Fruit fly (Drosophila melanogaster) whole organism, embryonic: Measurements from ENCODE around the gene CG10038.

Experiments used
- Blimp-1 ChIP-seq: fragments of 200-800 bp; sonication (Bioruptor generic); optimal IDR thresholded peaks from 3 replicates; lab custom pipeline; 2018; ENCODE audit warnings: missing biosample characterization, missing genetic modification characterization, mild to moderate bottlenecking, moderate library complexity, missing genetic modification reagents
- BtbVII ChIP-seq: fragments of 200-800 bp; sonication (Bioruptor generic); optimal IDR thresholded peaks from 3 replicates; lab custom pipeline; 2017; ENCODE audit warnings: missing biosample characterization, mild to moderate bottlenecking, missing genetic modification characterization
- CG10543 ChIP-seq: fragments of 200-800 bp; sonication (Bioruptor generic); optimal IDR thresholded peaks from 3 replicates; lab custom pipeline; 2017; ENCODE audit warnings: missing biosample characterization, mild to moderate bottlenecking, missing genetic modification characterization, moderate library complexity
- CG12744 ChIP-seq: fragments of 200-800 bp; sonication (Bioruptor generic); optimal IDR thresholded peaks from 2 replicates; lab custom pipeline; 2016; ENCODE audit warnings: missing biosample characterization, missing genetic modification characterization
- CG12769 ChIP-seq: fragments of 200-800 bp; sonication (Bioruptor generic); optimal IDR thresholded peaks from 2 replicates; lab custom pipeline; 2019; ENCODE audit warnings: missing biosample characterization, mild to moderate bottlenecking, missing genetic modification characterization, moderate library complexity
- CG13894 ChIP-seq: fragments of 200-800 bp; sonication (Bioruptor generic); optimal IDR thresholded peaks from 3 replicates; lab custom pipeline; 2018; ENCODE audit warnings: missing biosample characterization, mild to moderate bottlenecking, missing genetic modification characterization, moderate library complexity
- CG15696 ChIP-seq: fragments of 200-800 bp; sonication (Bioruptor generic); optimal IDR thresholded peaks from 2 replicates; lab custom pipeline; 2019; ENCODE audit warnings: missing biosample characterization, mild to moderate bottlenecking, missing genetic modification characterization, moderate library complexity
- CG16815 ChIP-seq: fragments of 200-800 bp; sonication (Bioruptor generic); optimal IDR thresholded peaks from 3 replicates; lab custom pipeline; 2017; ENCODE audit warnings: missing biosample characterization, mild to moderate bottlenecking, missing genetic modification characterization
- CG18764 ChIP-seq: fragments of 200-800 bp; sonication (Bioruptor generic); optimal IDR thresholded peaks from 3 replicates; lab custom pipeline; 2016; ENCODE audit warnings: missing biosample characterization, missing genetic modification characterization
- CG2712 ChIP-seq: fragments of 200-800 bp; optimal IDR thresholded peaks from 3 replicates; lab custom pipeline; 2019; ENCODE audit warnings: missing biosample characterization, mild to moderate bottlenecking, missing genetic modification characterization, moderate library complexity
- CG30431 ChIP-seq: fragments of 200-800 bp; sonication (Bioruptor generic); optimal IDR thresholded peaks from 2 replicates; lab custom pipeline; 2017; ENCODE audit warnings: missing biosample characterization, missing genetic modification characterization
- CG31388 ChIP-seq: fragments of 200-800 bp; sonication (Bioruptor generic); optimal IDR thresholded peaks from 2 replicates; lab custom pipeline; 2016; ENCODE audit warnings: missing biosample characterization, missing genetic modification characterization
- CG3163 ChIP-seq: fragments of 200-800 bp; sonication (Bioruptor generic); optimal IDR thresholded peaks from 3 replicates; lab custom pipeline; 2016; ENCODE audit warnings: missing biosample characterization, missing genetic modification characterization
- CG33213 ChIP-seq: fragments of 200-800 bp; sonication (Bioruptor generic); optimal IDR thresholded peaks from 3 replicates; lab custom pipeline; 2016; ENCODE audit warnings: missing biosample characterization, missing genetic modification characterization
- CG34376 ChIP-seq: fragments of 200-800 bp; sonication (Bioruptor generic); optimal IDR thresholded peaks from 2 replicates; lab custom pipeline; 2018; ENCODE audit warnings: missing biosample characterization, mild to moderate bottlenecking, missing genetic modification characterization
- CG34422 ChIP-seq: fragments of 200-800 bp; sonication (Bioruptor generic); IDR thresholded peaks from 3 replicates; pipeline ENCODE4 v1.3.6; 2022; ENCODE audit warnings: missing biosample characterization, missing genetic modification characterization
- CG6791 ChIP-seq: fragments of 200-800 bp; sonication (Bioruptor generic); IDR thresholded peaks from 3 replicates; pipeline ENCODE4 v1.3.6; 2022; ENCODE audit warnings: missing biosample characterization, missing genetic modification characterization; ENCODE audit not compliant: partially characterized antibody
- Ets65A ChIP-seq: fragments of 200-800 bp; sonication (Bioruptor generic); peaks from one replicate; lab custom pipeline; 2016; ENCODE audit warnings: missing biosample characterization, missing genetic modification characterization
- GATAe ChIP-seq: fragments of 200-800 bp; sonication (Bioruptor generic); conservative IDR thresholded peaks from 2 replicates; pipeline ENCODE4 v1.3.6; 2022; ENCODE audit warnings: missing biosample characterization, missing genetic modification characterization
- H15 ChIP-seq: fragments of 200-800 bp; sonication (Bioruptor generic); IDR thresholded peaks from 3 replicates; pipeline ENCODE4 v1.3.6; 2022; ENCODE audit warnings: missing biosample characterization, missing genetic modification characterization
- Hmx ChIP-seq: fragments of 200-800 bp; sonication (Bioruptor generic); optimal IDR thresholded peaks from 2 replicates; lab custom pipeline; 2016; ENCODE audit warnings: missing biosample characterization, missing genetic modification characterization
- Hr78 ChIP-seq, 2 experiments: fragments of 200-800 bp in 1 of 2; fragments of >200 bp in 1 of 2; sonication (Bioruptor generic) in 1 of 2; optimal IDR thresholded peaks; 2 replicates each; lab custom pipeline; 2017 to 2019; ENCODE audit warnings: missing biosample characterization in 2 of 2, missing genetic modification characterization in 2 of 2, mild to moderate bottlenecking in 1 of 2, moderate library complexity in 1 of 2
- MTF-1 ChIP-seq: fragments of 200-800 bp; sonication (Bioruptor generic); optimal IDR thresholded peaks from 2 replicates; lab custom pipeline; 2018; ENCODE audit warnings: missing biosample characterization, mild to moderate bottlenecking, missing genetic modification characterization, borderline replicate concordance
- Oaz ChIP-seq: fragments of 200-800 bp; sonication (Bioruptor generic); IDR thresholded peaks from 2 replicates; pipeline ENCODE4 v1.3.6; 2022; ENCODE audit warnings: missing biosample characterization, missing genetic modification characterization
- Tbp ChIP-seq: fragments of >200 bp; optimal IDR thresholded peaks from 2 replicates; lab custom pipeline; 2018; ENCODE audit warnings: missing biosample characterization, missing genetic modification characterization
- Trl ChIP-seq, 3 experiments: fragments of >200 bp in 2 of 3; fragments of 200-800 bp in 1 of 3; sonication (Bioruptor generic) in 1 of 3; optimal IDR thresholded peaks; 2 replicates in 1 of 3; 3 replicates in 2 of 3; lab custom pipeline; 2016 to 2017; ENCODE audit warnings: missing biosample characterization in 1 of 3, missing genetic modification characterization in 1 of 3
- Xbp1 ChIP-seq: fragments of 200-800 bp; sonication (Bioruptor generic); optimal IDR thresholded peaks from 3 replicates; lab custom pipeline; 2016; ENCODE audit warnings: missing biosample characterization, mild to moderate bottlenecking, missing genetic modification characterization
- chinmo ChIP-seq: fragments of 200-800 bp; sonication (Bioruptor generic); IDR thresholded peaks from 4 replicates; pipeline ENCODE4 v1.3.6; 2022; ENCODE audit warnings: missing biosample characterization, missing genetic modification characterization; ENCODE audit not compliant: partially characterized antibody
- chm ChIP-seq: fragments of 200-800 bp; sonication (Bioruptor generic); IDR thresholded peaks from 2 replicates; pipeline ENCODE4 v1.3.6; 2022; ENCODE audit warnings: missing biosample characterization, missing genetic modification characterization
- ci ChIP-seq: fragments of 200-800 bp; sonication (Bioruptor generic); IDR thresholded peaks from 3 replicates; pipeline ENCODE4 v1.3.6; 2022; ENCODE audit warnings: missing biosample characterization, missing genetic modification characterization
- corto ChIP-seq: fragments of 200-800 bp; sonication (Bioruptor generic); optimal IDR thresholded peaks from 2 replicates; lab custom pipeline; 2016; ENCODE audit warnings: missing biosample characterization, mild to moderate bottlenecking, missing genetic modification characterization, moderate library complexity
- exex ChIP-seq: fragments of 200-800 bp; sonication (Bioruptor generic); optimal IDR thresholded peaks from 4 replicates; lab custom pipeline; 2018; ENCODE audit warnings: missing biosample characterization, mild to moderate bottlenecking, missing genetic modification characterization, moderate library complexity
- fu2 ChIP-seq: fragments of 200-800 bp; sonication (Bioruptor generic); optimal IDR thresholded peaks from 2 replicates; lab custom pipeline; 2016; ENCODE audit warnings: missing biosample characterization, missing genetic modification characterization
- gro ChIP-seq: fragments of 200-800 bp; sonication (Bioruptor generic); optimal IDR thresholded peaks from 2 replicates; lab custom pipeline; 2016; ENCODE audit warnings: missing biosample characterization, missing genetic modification characterization
- h ChIP-seq: fragments of >200 bp; optimal IDR thresholded peaks from 2 replicates; lab custom pipeline; 2017
- kah ChIP-seq: fragments of 200-800 bp; sonication (Bioruptor generic); optimal IDR thresholded peaks from 2 replicates; lab custom pipeline; 2018; ENCODE audit warnings: missing biosample characterization, mild to moderate bottlenecking, missing genetic modification characterization
- nau ChIP-seq: fragments of 200-800 bp; sonication (Bioruptor generic); optimal IDR thresholded peaks from 3 replicates; lab custom pipeline; 2017; ENCODE audit warnings: missing biosample characterization, mild to moderate bottlenecking, missing genetic modification characterization, missing genetic modification reagents
- nom ChIP-seq: fragments of 200-800 bp; sonication (Bioruptor generic); optimal IDR thresholded peaks from 2 replicates; lab custom pipeline; 2017; ENCODE audit warnings: missing biosample characterization, missing genetic modification characterization, mild to moderate bottlenecking, moderate library complexity, missing genetic modification reagents
- odd ChIP-seq: fragments of 200-800 bp; sonication (Bioruptor generic); optimal IDR thresholded peaks from 2 replicates; lab custom pipeline; 2017; ENCODE audit warnings: missing biosample characterization, mild to moderate bottlenecking, missing genetic modification characterization
- sd ChIP-seq: fragments of 200-800 bp; sonication (Bioruptor generic); optimal IDR thresholded peaks from 3 replicates; lab custom pipeline; 2018; ENCODE audit warnings: missing biosample characterization, mild to moderate bottlenecking, missing genetic modification characterization, moderate library complexity
- sens ChIP-seq: fragments of 200-800 bp; sonication (Bioruptor generic); peaks from one replicate; lab custom pipeline; 2016; ENCODE audit warnings: missing biosample characterization, missing genetic modification characterization
- sim ChIP-seq: fragments of 200-800 bp; sonication (Bioruptor generic); IDR thresholded peaks from 2 replicates; pipeline ENCODE4 v1.3.6; 2022; ENCODE audit warnings: missing biosample characterization, missing genetic modification characterization
- stwl ChIP-seq: fragments of 200-800 bp; sonication (Bioruptor generic); optimal IDR thresholded peaks from 3 replicates; lab custom pipeline; 2018; ENCODE audit warnings: missing biosample characterization, mild to moderate bottlenecking, missing genetic modification characterization, moderate library complexity
- sug ChIP-seq: fragments of 200-800 bp; optimal IDR thresholded peaks from 2 replicates; lab custom pipeline; 2019; ENCODE audit warnings: missing biosample characterization, mild to moderate bottlenecking, missing genetic modification characterization, moderate library complexity
- tin ChIP-seq: fragments of 200-800 bp; sonication (Bioruptor generic); optimal IDR thresholded peaks from 3 replicates; lab custom pipeline; 2016; ENCODE audit warnings: missing biosample characterization, missing genetic modification characterization
- wdn ChIP-seq: fragments of 200-800 bp; sonication (Bioruptor generic); IDR thresholded peaks from 2 replicates; pipeline ENCODE4 v1.3.6; 2022; ENCODE audit warnings: missing biosample characterization, missing genetic modification characterization
- zfh2 ChIP-seq: fragments of 200-800 bp; sonication (Bioruptor generic); optimal IDR thresholded peaks from 2 replicates; lab custom pipeline; 2016; ENCODE audit warnings: missing biosample characterization, missing genetic modification characterization

Gene CG10038

dm6 chr3R:12371671-12372070, 21.2 kb upstream of the CG10038 start, which contains the start of gene GstD2:
TSS of gene GstD2 (plus strand) at chr3R:12371971.
- TF ChIP-seq odd (GFP tag; lab: Kevin White, UChicago) (no peak), sim (GFP tag; lab: Robert Waterston, UW) (no peak), wdn (GFP tag; lab: Robert Waterston, UW) (no peak), fu2 (GFP tag; lab: Kevin White, UChicago) (no peak), exex (tag; lab: Kevin White, UChicago) (peak; percentile 28), Oaz (GFP tag; lab: Robert Waterston, UW) (no peak), Ets65A (GFP tag; lab: Kevin White, UChicago) (peak; percentile 15), Tbp (GFP tag; lab: Kevin White, UChicago) (no peak), Xbp1 (GFP tag; lab: Kevin White, UChicago) (no peak), ci (GFP tag; lab: Robert Waterston, UW) (no peak), CG2712 (tag; lab: Kevin White, UChicago) (no peak), GATAe (GFP tag; lab: Robert Waterston, UW) (no peak), Hmx (GFP tag; lab: Kevin White, UChicago) (no peak), H15 (GFP tag; lab: Robert Waterston, UW) (peak; percentile 30; the same call in 1 of the 3 replicates), Blimp-1 (GFP tag; lab: Kevin White, UChicago) (no peak)
- TF ChIP-seq, all 482 proteins: peak for 3

- TF ChIP-seq CG34422 (GFP tag; lab: Robert Waterston, UW) (peak; percentile 10; the same call in 1 of the 3 replicates), CG13894 (tag; lab: Kevin White, UChicago) (peak; percentile 97), sd (peak; percentile 92), BtbVII (peak; percentile 29), zfh2 (GFP tag; lab: Kevin White, UChicago) (no peak), CG6791 (GFP tag; lab: Robert Waterston, UW) (no peak), gro (peak; percentile 2), CG10543 (GFP tag; lab: Kevin White, UChicago) (peak; percentile 36), Trl (optimal IDR thresholded peaks at IDR 0.05; lab: Kevin White, UChicago) (peak; percentile 53 to 72), Trl (GFP tag; optimal IDR thresholded peaks at IDR 0.05; lab: Kevin White, UChicago) (no peak), corto (GFP tag; lab: Kevin White, UChicago) (peak; percentile 66), CG34376 (GFP tag; lab: Kevin White, UChicago) (peak; percentile 66), CG18764 (GFP tag; lab: Kevin White, UChicago) (no peak), nom (GFP tag; lab: Kevin White, UChicago) (peak; percentile 59), chinmo (0 out of 4 replicates have a peak, but pooled peaks have one; percentile 68), chm (GFP tag; lab: Robert Waterston, UW) (peak; percentile 27; the same call in 1 of the 2 replicates), Hr78 (GFP tag; optimal IDR thresholded peaks at IDR 0.05; lab: Kevin White, UChicago) (peak in 1 of 2 experiments; percentile 61), tin (no peak), CG12769 (tag; lab: Kevin White, UChicago) (peak; percentile 64), CG3163 (GFP tag; lab: Kevin White, UChicago) (peak; percentile 94)
Measured at dm6 chr3R:12370643-12370995, 20.2 kb upstream of the CG10038 start.

dm6 chr3R:12369793-12370642, 19.6 kb upstream of the CG10038 start:
- peak; percentile 97 for TF ChIP-seq sug (tag; lab: Kevin White, UChicago)
- TF ChIP-seq CG33213 (GFP tag; lab: Kevin White, UChicago) = peak; percentile 18
- peak; percentile 62 for TF ChIP-seq MTF-1 (GFP tag; lab: Kevin White, UChicago)
- TF ChIP-seq CG12744 (GFP tag; lab: Kevin White, UChicago) = no peak
- no peak for TF ChIP-seq CG30431 (GFP tag; lab: Kevin White, UChicago)
- TF ChIP-seq kah (GFP tag; lab: Kevin White, UChicago) = no peak
- TF ChIP-seq CG16815 (GFP tag; lab: Kevin White, UChicago) = no peak
- peak; percentile 0 for TF ChIP-seq nau
- peak; percentile 2 for TF ChIP-seq CG31388
- TF ChIP-seq h (lab: Kevin White, UChicago) = no peak
- TF ChIP-seq CG15696 (tag; lab: Kevin White, UChicago) = peak; percentile 67
- peak; percentile 23 for TF ChIP-seq stwl
- TF ChIP-seq sens (GFP tag; lab: Kevin White, UChicago) = peak; percentile 69
